Fruit fly (Drosophila melanogaster): ENCODE measurements around the gene Spn27A.

- TF ChIP-seq insv (optimal IDR thresholded peaks at IDR 0.05) (no peak), psq (optimal IDR thresholded peaks at IDR 0.05) (no peak), ttk (optimal IDR thresholded peaks at IDR 0.05) (no peak), Myc (optimal IDR thresholded peaks at IDR 0.05) (no peak)
These were observed 9.8 kb upstream of the Spn27A start for dm6 chr2L:6682909-6683308.
